Worm (Caenorhabditis elegans) whole organism, late embryonic: ENCODE measurements around the gene F53E2.2.

Experiments
- C08G9.2 ChIP-seq: sonication (generic microtip); optimal IDR thresholded peaks from 2 replicates; lab custom pipeline; 2016; ENCODE audit warnings: mild to moderate bottlenecking, missing genetic modification characterization, moderate library complexity, missing compliant biosample characterization
- C38D4.7 ChIP-seq: fragments of 200-800 bp; sonication (Bioruptor generic); optimal IDR thresholded peaks from 2 replicates; lab custom pipeline; 2018; ENCODE audit warnings: mild to moderate bottlenecking, missing genetic modification characterization, moderate library complexity, missing compliant biosample characterization
- F13H6.1 ChIP-seq: sonication (generic microtip); optimal IDR thresholded peaks from 2 replicates; lab custom pipeline; 2016; ENCODE audit warnings: missing genetic modification characterization, missing compliant biosample characterization
- K02D7.2 ChIP-seq: sonication (generic microtip); optimal IDR thresholded peaks from 2 replicates; lab custom pipeline; 2017; ENCODE audit warnings: mild to moderate bottlenecking, missing genetic modification characterization, missing compliant biosample characterization
- T23F11.4 ChIP-seq: fragments of 200-800 bp; sonication (Bioruptor generic); optimal IDR thresholded peaks from 2 replicates; lab custom pipeline; 2018; ENCODE audit warnings: mild to moderate bottlenecking, missing genetic modification characterization, missing compliant biosample characterization
- Y22D7AL.16 ChIP-seq: sonication (generic microtip); optimal IDR thresholded peaks from 2 replicates; lab custom pipeline; 2016; ENCODE audit warnings: missing genetic modification characterization, missing compliant biosample characterization
- ahr-1 ChIP-seq: sonication (generic microtip); optimal IDR thresholded peaks from 2 replicates; lab custom pipeline; 2016; ENCODE audit warnings: missing genetic modification characterization, missing compliant biosample characterization
- ama-1 ChIP-seq: fragments of 150-350 bp; optimal IDR thresholded peaks from 2 replicates; lab custom pipeline; 2014
- ceh-18 ChIP-seq: sonication (generic microtip); optimal IDR thresholded peaks from 2 replicates; lab custom pipeline; 2016; ENCODE audit warnings: missing genetic modification characterization, missing compliant biosample characterization
- ceh-19 ChIP-seq: fragments of 200-800 bp; sonication (Bioruptor generic); optimal IDR thresholded peaks from 2 replicates; lab custom pipeline; 2018; ENCODE audit warnings: mild to moderate bottlenecking, missing genetic modification characterization, missing compliant biosample characterization
- ceh-24 ChIP-seq: sonication (generic microtip); optimal IDR thresholded peaks from 2 replicates; lab custom pipeline; 2016; ENCODE audit warnings: mild to moderate bottlenecking, missing genetic modification characterization, missing compliant biosample characterization
- ceh-30 ChIP-seq: fragments of 150-350 bp; optimal IDR thresholded peaks from 2 replicates; lab custom pipeline; 2014; ENCODE audit warnings: missing biosample characterization, missing genetic modification characterization
- ceh-31 ChIP-seq: sonication (generic microtip); optimal IDR thresholded peaks from 2 replicates; lab custom pipeline; 2016; ENCODE audit warnings: missing genetic modification characterization, missing compliant biosample characterization
- ceh-34 ChIP-seq: sonication (generic microtip); optimal IDR thresholded peaks from 2 replicates; lab custom pipeline; 2016; ENCODE audit warnings: mild to moderate bottlenecking, missing genetic modification characterization, missing compliant biosample characterization
- che-1 ChIP-seq: sonication (generic microtip); optimal IDR thresholded peaks from 2 replicates; lab custom pipeline; 2016; ENCODE audit warnings: mild to moderate bottlenecking, missing genetic modification characterization, missing compliant biosample characterization
- fax-1 ChIP-seq: sonication (generic microtip); optimal IDR thresholded peaks from 2 replicates; lab custom pipeline; 2016; ENCODE audit warnings: missing genotype, missing genetic modification characterization, missing compliant biosample characterization
- fkh-10 ChIP-seq: fragments of 150-350 bp; optimal IDR thresholded peaks from 2 replicates; lab custom pipeline; 2014; ENCODE audit warnings: missing biosample characterization, missing genetic modification reagents, missing genetic modification characterization
- fkh-6 ChIP-seq: sonication (generic microtip); optimal IDR thresholded peaks from 2 replicates; lab custom pipeline; 2016; ENCODE audit warnings: missing genetic modification characterization, missing compliant biosample characterization
- hlh-13 ChIP-seq: fragments of 200-800 bp; sonication (Bioruptor generic); optimal IDR thresholded peaks from 2 replicates; lab custom pipeline; 2018; ENCODE audit warnings: mild to moderate bottlenecking, missing genetic modification characterization, missing compliant biosample characterization
- hlh-6 ChIP-seq: sonication (generic microtip); optimal IDR thresholded peaks from 2 replicates; lab custom pipeline; 2016; ENCODE audit warnings: missing genotype, missing genetic modification characterization, missing compliant biosample characterization
- lin-11 ChIP-seq: fragments of 200-800 bp; sonication (Bioruptor generic); optimal IDR thresholded peaks from 2 replicates; lab custom pipeline; 2018; ENCODE audit warnings: mild to moderate bottlenecking, missing genetic modification characterization, missing compliant biosample characterization
- madf-2 ChIP-seq: sonication (generic microtip); optimal IDR thresholded peaks from 2 replicates; lab custom pipeline; 2017; ENCODE audit warnings: missing genetic modification characterization, missing compliant biosample characterization
- mec-3 ChIP-seq: sonication (generic microtip); optimal IDR thresholded peaks from 2 replicates; lab custom pipeline; 2016; ENCODE audit warnings: borderline replicate concordance, missing genetic modification characterization, missing compliant biosample characterization
- nhr-11 ChIP-seq: fragments of 150-350 bp; optimal IDR thresholded peaks from 2 replicates; lab custom pipeline; 2014; ENCODE audit warnings: missing biosample characterization, missing genetic modification characterization
- nhr-232 ChIP-seq: sonication (generic microtip); optimal IDR thresholded peaks from 2 replicates; lab custom pipeline; 2016; ENCODE audit warnings: missing genetic modification characterization, missing compliant biosample characterization
- npax-4 ChIP-seq: sonication (generic microtip); optimal IDR thresholded peaks from 2 replicates; lab custom pipeline; 2016; ENCODE audit warnings: missing genetic modification characterization, missing compliant biosample characterization
- pag-3 ChIP-seq: sonication (generic microtip); optimal IDR thresholded peaks from 2 replicates; lab custom pipeline; 2016; ENCODE audit warnings: missing compliant biosample characterization, missing genetic modification characterization, borderline replicate concordance
- rnt-1 ChIP-seq: sonication (generic microtip); optimal IDR thresholded peaks from 2 replicates; lab custom pipeline; 2016; ENCODE audit warnings: missing genetic modification characterization, missing compliant biosample characterization
- tbx-2 ChIP-seq: sonication (generic microtip); optimal IDR thresholded peaks from 2 replicates; lab custom pipeline; 2016; ENCODE audit warnings: missing genetic modification characterization, missing compliant biosample characterization
- tbx-7 ChIP-seq: sonication (generic microtip); optimal IDR thresholded peaks from 2 replicates; lab custom pipeline; 2016; ENCODE audit warnings: missing genotype, missing genetic modification characterization, missing compliant biosample characterization
- unc-3 ChIP-seq, 2 experiments: fragments of 200-800 bp in 1 of 2; sonication (Bioruptor generic) in 1 of 2; sonication (generic microtip) in 1 of 2; conservative IDR thresholded peaks in 1 of 2; optimal IDR thresholded peaks in 1 of 2; 2 replicates each; pipeline versions ENCODE4 v1.3.6 to Lab custom; 2016 to 2022; ENCODE audit warnings: missing compliant biosample characterization in 2 of 2, missing genetic modification characterization in 2 of 2, missing genetic modification reagents in 1 of 2
- unc-42 ChIP-seq: sonication (generic microtip); optimal IDR thresholded peaks from 2 replicates; lab custom pipeline; 2016; ENCODE audit warnings: missing genotype, missing genetic modification characterization, missing compliant biosample characterization
- unc-55 ChIP-seq: sonication (generic microtip); optimal IDR thresholded peaks from 2 replicates; lab custom pipeline; 2017; ENCODE audit warnings: missing biosample characterization, missing genetic modification reagents, missing genetic modification characterization
- zip-5 ChIP-seq: sonication (generic microtip); optimal IDR thresholded peaks from 2 replicates; lab custom pipeline; 2016; ENCODE audit warnings: missing genetic modification characterization, missing compliant biosample characterization

Gene F53E2.2

ce11 chrV:1511537-1511936 lies 36.7 kb downstream of the F53E2.2 start, which contains the start of gene nhr-260:
nhr-260 (minus strand) TSS chrV:1511637.
- TF ChIP-seq rnt-1 (tag; lab: Kevin White, UChicago) (no peak), ceh-18 (tag; lab: Kevin White, UChicago) (no peak), unc-42 (tag; lab: Kevin White, UChicago) (no peak), npax-4 (tag; lab: Kevin White, UChicago) (no peak), fax-1 (tag; lab: Kevin White, UChicago) (no peak), ceh-24 (tag; lab: Kevin White, UChicago) (no peak), ama-1 (no peak), fkh-6 (tag; lab: Kevin White, UChicago) (no peak), unc-3 (GFP tag; conservative IDR thresholded peaks at IDR 0.05; lab: Robert Waterston, UW) (no peak), unc-3 (tag; optimal IDR thresholded peaks at IDR 0.05; lab: Kevin White, UChicago) (no peak), T23F11.4 (GFP tag; lab: Kevin White, UChicago) (no peak), ceh-31 (tag; lab: Kevin White, UChicago) (no peak), ceh-19 (no peak), hlh-13 (GFP tag; lab: Kevin White, UChicago) (no peak), ceh-30 (no peak), pag-3 (tag; lab: Kevin White, UChicago) (no peak), tbx-2 (tag; lab: Kevin White, UChicago) (no peak), fkh-10 (GFP tag; lab: Kevin White, UChicago) (no peak), ceh-34 (no peak), F13H6.1 (no peak)
- TF ChIP-seq, all 69 proteins: peak for 0

DNA sequence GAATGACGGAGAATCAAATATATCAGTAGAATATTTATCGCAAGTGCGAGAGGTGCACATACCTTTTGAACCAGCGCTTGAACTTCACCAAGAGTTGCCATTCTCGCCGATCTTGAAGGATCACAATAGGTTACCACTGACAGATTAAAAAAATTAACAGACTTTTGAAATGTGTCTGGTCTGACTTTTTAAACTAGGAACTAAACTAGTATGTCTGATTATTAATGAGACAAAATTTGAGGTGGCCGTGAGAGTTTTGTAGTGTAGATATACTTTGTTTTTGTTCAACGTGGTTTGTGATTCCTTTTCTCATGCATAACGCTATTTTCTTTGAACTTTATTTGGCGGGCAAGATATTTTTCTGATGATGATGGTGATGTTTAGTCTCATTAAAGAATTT lies 47.0 kb downstream of the F53E2.2 start, which contains the start of gene str-240:
Gene str-240 (minus strand): TSS at position 101 of the 400 bp plus-strand sequence.
- TF ChIP-seq zip-5 (tag; lab: Kevin White, UChicago) (no peak), tbx-7 (tag; lab: Kevin White, UChicago) (no peak), fax-1 (tag; lab: Kevin White, UChicago) (no peak), ahr-1 (tag; lab: Kevin White, UChicago) (no peak), C08G9.2 (tag; lab: Kevin White, UChicago) (no peak), nhr-232 (tag; lab: Kevin White, UChicago) (no peak), nhr-11 (tag; lab: Kevin White, UChicago) (no peak), che-1 (tag; lab: Kevin White, UChicago) (no peak), C38D4.7 (GFP tag; lab: Kevin White, UChicago) (no peak), ama-1 (no peak), lin-11 (tag; lab: Kevin White, UChicago) (no peak), unc-55 (GFP tag; lab: Kevin White, UChicago) (no peak), mec-3 (tag; lab: Kevin White, UChicago) (no peak), T23F11.4 (GFP tag; lab: Kevin White, UChicago) (no peak), ceh-34 (no peak)

- TF ChIP-seq npax-4 (tag; lab: Kevin White, UChicago) (no peak), K02D7.2 (tag; lab: Kevin White, UChicago) (no peak), Y22D7AL.16 (no peak), F13H6.1 (no peak), tbx-2 (tag; lab: Kevin White, UChicago) (no peak), hlh-6 (no peak), ceh-19 (no peak), madf-2 (no peak)
These were observed 47.6 kb downstream of the F53E2.2 start, which contains the start of gene str-243 for ce11 chrV:1522485-1522884. str-243 (plus strand) TSS chrV:1522785.
